Fruit fly (Drosophila melanogaster) whole organism, embryonic: Measurements from ENCODE around the gene CG14839.

ENCODE experiments used
- Ada2b ChIP-seq: fragments of 200-800 bp; sonication (Bioruptor generic); IDR thresholded peaks from 2 replicates; pipeline ENCODE4 v1.3.6; 2022; ENCODE audit warnings: missing biosample characterization, missing genetic modification characterization
- Aef1 ChIP-seq: fragments of 200-800 bp; sonication (Bioruptor generic); IDR thresholded peaks from 3 replicates; pipeline ENCODE4 v1.3.6; 2022; ENCODE audit warnings: missing biosample characterization, missing genetic modification characterization
- CG10431 ChIP-seq: fragments of 200-800 bp; sonication (Bioruptor generic); optimal IDR thresholded peaks from 3 replicates; lab custom pipeline; 2018; ENCODE audit warnings: missing biosample characterization, mild to moderate bottlenecking, missing genetic modification characterization
- CG13296 ChIP-seq: fragments of 200-800 bp; sonication (Bioruptor generic); optimal IDR thresholded peaks from 3 replicates; lab custom pipeline; 2018; ENCODE audit warnings: missing biosample characterization, mild to moderate bottlenecking, missing genetic modification characterization
- CG17361 ChIP-seq: fragments of 200-800 bp; sonication (Bioruptor generic); IDR thresholded peaks from 3 replicates; pipeline ENCODE4 v1.3.6; 2022; ENCODE audit warnings: missing biosample characterization, missing genetic modification characterization
- CG2199 ChIP-seq: fragments of 200-800 bp; sonication (Bioruptor generic); IDR thresholded peaks from 3 replicates; pipeline ENCODE4 v1.3.6; 2022; ENCODE audit warnings: missing biosample characterization, missing genetic modification characterization
- CG31365 ChIP-seq: fragments of 200-800 bp; sonication (Bioruptor generic); optimal IDR thresholded peaks from 2 replicates; lab custom pipeline; 2018; ENCODE audit warnings: missing biosample characterization, mild to moderate bottlenecking, missing genetic modification characterization
- CG33557 ChIP-seq: fragments of 200-800 bp; sonication (Bioruptor generic); optimal IDR thresholded peaks from 2 replicates; lab custom pipeline; 2019; ENCODE audit warnings: missing biosample characterization, mild to moderate bottlenecking, missing genetic modification characterization, moderate library complexity
- CG34224 ChIP-seq: fragments of 200-800 bp; sonication (Bioruptor generic); IDR thresholded peaks from 3 replicates; pipeline ENCODE4 v1.3.6; 2022; ENCODE audit warnings: missing biosample characterization, missing genetic modification characterization; ENCODE audit not compliant: partially characterized antibody
- CG4282 ChIP-seq: fragments of 200-800 bp; sonication (Bioruptor generic); optimal IDR thresholded peaks from 2 replicates; lab custom pipeline; 2016; ENCODE audit warnings: missing biosample characterization, missing genetic modification characterization
- CG4360 ChIP-seq: fragments of 200-800 bp; sonication (Bioruptor generic); IDR thresholded peaks from 2 replicates; pipeline ENCODE4 v1.3.6; 2022; ENCODE audit warnings: missing biosample characterization, missing genetic modification characterization
- CG4820 ChIP-seq: fragments of 200-800 bp; sonication (Bioruptor generic); optimal IDR thresholded peaks from 3 replicates; lab custom pipeline; 2016; ENCODE audit warnings: missing biosample characterization, missing genetic modification characterization
- CG7745 ChIP-seq: fragments of 200-800 bp; sonication (Bioruptor generic); optimal IDR thresholded peaks from 2 replicates; lab custom pipeline; 2018; ENCODE audit warnings: missing biosample characterization, mild to moderate bottlenecking, missing genetic modification characterization, moderate library complexity
- CG7963 ChIP-seq: fragments of 200-800 bp; sonication (Bioruptor generic); IDR thresholded peaks from 3 replicates; pipeline ENCODE4 v1.3.6; 2022; ENCODE audit warnings: missing biosample characterization, missing genetic modification characterization; ENCODE audit not compliant: partially characterized antibody
- CG7987 ChIP-seq: fragments of 200-800 bp; sonication (Bioruptor generic); optimal IDR thresholded peaks from 2 replicates; lab custom pipeline; 2018; ENCODE audit warnings: missing biosample characterization, mild to moderate bottlenecking, missing genetic modification characterization, moderate library complexity
- CG9215 ChIP-seq: fragments of 200-800 bp; sonication (Bioruptor generic); IDR thresholded peaks from 2 replicates; pipeline ENCODE4 v1.3.6; 2022; ENCODE audit warnings: missing biosample characterization, missing genetic modification characterization
- Camta ChIP-seq: fragments of 200-800 bp; sonication (Bioruptor generic); optimal IDR thresholded peaks from 2 replicates; lab custom pipeline; 2016; ENCODE audit warnings: missing biosample characterization, missing genetic modification characterization
- Dll ChIP-seq: fragments of 200-800 bp; sonication (Bioruptor generic); IDR thresholded peaks from 4 replicates; pipeline ENCODE4 v1.3.6; 2022; ENCODE audit warnings: missing biosample characterization, missing genetic modification characterization; ENCODE audit not compliant: partially characterized antibody
- Doc2 ChIP-seq: fragments of 200-800 bp; sonication (Bioruptor generic); IDR thresholded peaks from 2 replicates; pipeline ENCODE4 v1.3.6; 2022; ENCODE audit warnings: missing biosample characterization, missing genetic modification characterization
- Fer2 ChIP-seq: fragments of 200-800 bp; sonication (Bioruptor generic); optimal IDR thresholded peaks from 2 replicates; lab custom pipeline; 2018; ENCODE audit warnings: missing biosample characterization, mild to moderate bottlenecking, missing genetic modification characterization, moderate library complexity
- HHEX ChIP-seq: fragments of 200-800 bp; sonication (Bioruptor generic); optimal IDR thresholded peaks from 3 replicates; lab custom pipeline; 2017; ENCODE audit warnings: missing biosample characterization, mild to moderate bottlenecking, missing genetic modification characterization, missing genetic modification reagents
- Hmx ChIP-seq: fragments of 200-800 bp; sonication (Bioruptor generic); optimal IDR thresholded peaks from 2 replicates; lab custom pipeline; 2016; ENCODE audit warnings: missing biosample characterization, missing genetic modification characterization
- Lhr ChIP-seq: fragments of 200-800 bp; sonication (Bioruptor generic); optimal IDR thresholded peaks from 3 replicates; lab custom pipeline; 2017; ENCODE audit warnings: mild to moderate bottlenecking, missing biosample characterization, missing genetic modification reagents, missing genetic modification characterization
- MESR4 ChIP-seq: fragments of 200-800 bp; sonication (Bioruptor generic); optimal IDR thresholded peaks from 2 replicates; lab custom pipeline; 2018; ENCODE audit warnings: missing biosample characterization, mild to moderate bottlenecking, missing genetic modification characterization, moderate library complexity
- NFAT ChIP-seq: fragments of 200-800 bp; sonication (Bioruptor generic); IDR thresholded peaks from 2 replicates; pipeline ENCODE4 v1.3.6; 2022; ENCODE audit warnings: missing biosample characterization, missing genetic modification characterization
- Ravus ChIP-seq: fragments of 200-800 bp; sonication (Bioruptor generic); IDR thresholded peaks from 2 replicates; pipeline ENCODE4 v1.3.6; 2022; ENCODE audit warnings: missing biosample characterization, missing genetic modification characterization
- ase ChIP-seq: fragments of 200-800 bp; sonication (Bioruptor generic); IDR thresholded peaks from 3 replicates; pipeline ENCODE4 v1.3.6; 2022; ENCODE audit warnings: missing biosample characterization, missing genetic modification characterization
- br ChIP-seq: fragments of >200 bp; optimal IDR thresholded peaks from 2 replicates; lab custom pipeline; 2017
- caup ChIP-seq: fragments of 200-800 bp; sonication (Bioruptor generic); optimal IDR thresholded peaks from 3 replicates; lab custom pipeline; 2017; ENCODE audit warnings: missing biosample characterization, mild to moderate bottlenecking, missing genetic modification characterization, moderate library complexity; ENCODE audit not compliant: severe bottlenecking
- dmrt99B ChIP-seq: fragments of 200-800 bp; sonication (Bioruptor generic); optimal IDR thresholded peaks from 2 replicates; lab custom pipeline; 2018; ENCODE audit warnings: missing biosample characterization, mild to moderate bottlenecking, missing genetic modification characterization, moderate library complexity
- dpn ChIP-seq, 2 experiments: fragments of 200-800 bp; sonication (Bioruptor generic); optimal IDR thresholded peaks; 3 replicates each; lab custom pipeline; 2016; ENCODE audit warnings: missing biosample characterization in 2 of 2, missing genetic modification characterization in 2 of 2
- emc ChIP-seq: fragments of 200-800 bp; sonication (Bioruptor generic); optimal IDR thresholded peaks from 2 replicates; lab custom pipeline; 2016; ENCODE audit warnings: missing biosample characterization, missing genetic modification characterization
- fd102C ChIP-seq: fragments of 200-800 bp; sonication (Bioruptor generic); optimal IDR thresholded peaks from 2 replicates; lab custom pipeline; 2018; ENCODE audit warnings: missing biosample characterization, mild to moderate bottlenecking, missing genetic modification characterization, moderate library complexity
- fd3F ChIP-seq: fragments of 200-800 bp; sonication (Bioruptor generic); optimal IDR thresholded peaks from 2 replicates; lab custom pipeline; 2018; ENCODE audit warnings: missing biosample characterization, mild to moderate bottlenecking, missing genetic modification characterization, moderate library complexity
- lmd ChIP-seq: fragments of 200-800 bp; sonication (Bioruptor generic); IDR thresholded peaks from 2 replicates; pipeline ENCODE4 v1.3.6; 2022; ENCODE audit warnings: missing biosample characterization, missing genetic modification characterization
- odd ChIP-seq: fragments of 200-800 bp; sonication (Bioruptor generic); optimal IDR thresholded peaks from 2 replicates; lab custom pipeline; 2017; ENCODE audit warnings: missing biosample characterization, mild to moderate bottlenecking, missing genetic modification characterization
- org-1 ChIP-seq: fragments of 200-800 bp; sonication (Bioruptor generic); optimal IDR thresholded peaks from 2 replicates; lab custom pipeline; 2017; ENCODE audit warnings: missing biosample characterization, missing genetic modification characterization
- pnt ChIP-seq: fragments of 200-800 bp; sonication (Bioruptor generic); optimal IDR thresholded peaks from 3 replicates; lab custom pipeline; 2016; ENCODE audit warnings: missing biosample characterization, missing genetic modification characterization
- sna ChIP-seq: fragments of 200-800 bp; sonication (Bioruptor generic); IDR thresholded peaks from 2 replicates; pipeline ENCODE4 v1.3.6; 2022; ENCODE audit warnings: missing biosample characterization, missing genetic modification characterization; ENCODE audit not compliant: partially characterized antibody
- sqz ChIP-seq: fragments of 200-800 bp; sonication (Bioruptor generic); optimal IDR thresholded peaks from 3 replicates; lab custom pipeline; 2018; ENCODE audit warnings: missing biosample characterization, mild to moderate bottlenecking, missing genetic modification characterization
- tna ChIP-seq: fragments of 200-800 bp; sonication (Bioruptor generic); IDR thresholded peaks from 2 replicates; pipeline ENCODE4 v1.3.6; 2022; ENCODE audit warnings: missing biosample characterization, missing genetic modification characterization; ENCODE audit not compliant: partially characterized antibody
- twi ChIP-seq: fragments of 200-800 bp; optimal IDR thresholded peaks from 2 replicates; lab custom pipeline; 2019; ENCODE audit warnings: missing biosample characterization, mild to moderate bottlenecking, missing genetic modification characterization, moderate library complexity

The CG14839 gene

DNA sequence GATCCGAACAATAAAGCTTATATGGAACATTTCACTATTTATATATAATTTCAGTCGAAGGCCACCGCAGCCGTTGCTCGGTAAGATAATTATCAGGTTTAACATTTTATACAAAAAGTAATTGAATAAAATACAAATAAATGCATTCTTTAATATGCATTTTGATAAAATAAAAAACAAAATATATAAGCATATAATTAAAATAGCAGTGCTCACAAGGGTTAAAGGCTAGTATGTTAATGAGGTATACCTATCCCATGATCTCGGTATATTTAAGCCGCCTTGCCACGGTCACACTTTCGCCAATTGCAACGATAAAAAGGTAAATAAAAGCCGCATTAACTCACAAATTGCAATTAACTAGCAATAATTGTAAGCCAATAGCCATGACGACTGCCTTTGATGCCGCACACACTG, 46.6 kb downstream of the CG14839 start, which contains the start of gene Polr2I (continued):
- TF ChIP-seq fd3F = peak; percentile 11
- TF ChIP-seq Fer2 = no peak
- no peak for TF ChIP-seq CG7987
- peak in 1 of 2 experiments; percentile 10 for TF ChIP-seq dpn (GFP tag; optimal IDR thresholded peaks at IDR 0.05; lab: Kevin White, UChicago)
- TF ChIP-seq ase = no peak
- no peak for TF ChIP-seq CG34224 (GFP tag; lab: Robert Waterston, UW)
- no peak for TF ChIP-seq dmrt99B (tag; lab: Kevin White, UChicago)
- no peak for TF ChIP-seq CG4282 (GFP tag; lab: Kevin White, UChicago)
- TF ChIP-seq caup (GFP tag; lab: Kevin White, UChicago) = no peak
- no peak for TF ChIP-seq Camta (GFP tag; lab: Kevin White, UChicago)
- TF ChIP-seq CG2199 (GFP tag; lab: Robert Waterston, UW) = no peak
- TF ChIP-seq CG4820 (GFP tag; lab: Kevin White, UChicago) = peak; percentile 31
- TF ChIP-seq lmd (GFP tag; lab: Robert Waterston, UW) = peak; percentile 26; the same call in 1 of the 2 replicates
- peak; percentile 6 for TF ChIP-seq Lhr (GFP tag; lab: Kevin White, UChicago)
- TF ChIP-seq CG17361 (GFP tag; lab: Robert Waterston, UW) = peak; percentile 81
- TF ChIP-seq CG31365 (tag; lab: Kevin White, UChicago) = no peak
- TF ChIP-seq CG7745 = no peak
- no peak for TF ChIP-seq tna (GFP tag; lab: Robert Waterston, UW)
- peak; percentile 21 for TF ChIP-seq CG10431 (GFP tag; lab: Kevin White, UChicago)
- TF ChIP-seq Hmx (GFP tag; lab: Kevin White, UChicago) = no peak
- no peak for TF ChIP-seq fd102C (GFP tag; lab: Kevin White, UChicago)
- no peak for TF ChIP-seq Ada2b (GFP tag; lab: Robert Waterston, UW)
- no peak for TF ChIP-seq HHEX (GFP tag; lab: Kevin White, UChicago)
- TF ChIP-seq Doc2 (GFP tag; lab: Robert Waterston, UW) = no peak
- TF ChIP-seq sqz (GFP tag; lab: Kevin White, UChicago) = no peak
- 0 out of 4 replicates have a peak, but pooled peaks have one; percentile 49 for TF ChIP-seq Dll (GFP tag; lab: Robert Waterston, UW)
- peak; percentile 15 for TF ChIP-seq twi (tag; lab: Kevin White, UChicago)
- no peak for TF ChIP-seq br (lab: Kevin White, UChicago)
- no peak for TF ChIP-seq CG33557 (GFP tag; lab: Kevin White, UChicago)
- no peak for TF ChIP-seq Ravus (GFP tag; lab: Robert Waterston, UW)
- no peak for TF ChIP-seq CG7963 (GFP tag; lab: Robert Waterston, UW)
- TF ChIP-seq MESR4 (GFP tag; lab: Kevin White, UChicago) = peak; percentile 37
- no peak for TF ChIP-seq org-1 (GFP tag; lab: Kevin White, UChicago)
- TF ChIP-seq CG9215 (GFP tag; lab: Robert Waterston, UW) = peak; percentile 37
- no peak for TF ChIP-seq sna (GFP tag; lab: Robert Waterston, UW)
- no peak for TF ChIP-seq emc
- TF ChIP-seq CG13296 (GFP tag; lab: Kevin White, UChicago) = no peak
- TF ChIP-seq NFAT (GFP tag; lab: Robert Waterston, UW) = no peak
- TF ChIP-seq Aef1 = peak; percentile 37; the same call in 1 of the 3 replicates
- no peak for TF ChIP-seq CG4360 (GFP tag; lab: Robert Waterston, UW)
- no peak for TF ChIP-seq pnt (GFP tag; lab: Kevin White, UChicago)
- TF ChIP-seq odd (GFP tag; lab: Kevin White, UChicago) = no peak
